Worm (Caenorhabditis elegans) whole organism, L4 larva: ENCODE data around the gene ttr-17.

ENCODE experiments used
- D1046.2 ChIP-seq: fragments of 200-800 bp; sonication (Bioruptor generic); IDR thresholded peaks from 2 replicates; pipeline ENCODE4 v1.3.6; 2022; ENCODE audit warnings: missing genetic modification characterization, missing compliant biosample characterization
- F37D6.2 ChIP-seq: sonication (generic microtip); optimal IDR thresholded peaks from 2 replicates; lab custom pipeline; 2016; ENCODE audit warnings: mild to moderate bottlenecking, missing genetic modification characterization, missing compliant biosample characterization
- F44E2.7 ChIP-seq: fragments of 200-800 bp; sonication (Bioruptor generic); IDR thresholded peaks from 2 replicates; pipeline ENCODE4 v2.1.2; 2022; ENCODE audit warnings: missing genetic modification characterization, missing compliant biosample characterization
- F49E8.2 ChIP-seq: sonication (generic microtip); optimal IDR thresholded peaks from 2 replicates; lab custom pipeline; 2016; ENCODE audit warnings: missing compliant biosample characterization, mild to moderate bottlenecking, missing genetic modification characterization, borderline replicate concordance
- Y48G9A.11 ChIP-seq: fragments of 200-800 bp; sonication (Bioruptor generic); IDR thresholded peaks from 2 replicates; pipeline ENCODE4 v1.3.6; 2022; ENCODE audit warnings: missing genetic modification reagents, missing genetic modification characterization, missing compliant biosample characterization
- Y75B8A.6 ChIP-seq: fragments of 200-800 bp; sonication (Bioruptor generic); IDR thresholded peaks from 2 replicates; pipeline ENCODE4 v1.3.6; 2022; ENCODE audit warnings: missing genetic modification reagents, missing genetic modification characterization, missing compliant biosample characterization
- ZK337.2 ChIP-seq: fragments of 200-800 bp; sonication (Bioruptor generic); IDR thresholded peaks from 2 replicates; pipeline ENCODE4 v1.3.6; 2022; ENCODE audit warnings: missing genetic modification reagents, missing genetic modification characterization, missing compliant biosample characterization
- ZK546.5 ChIP-seq, 2 experiments: sonication (generic microtip); optimal IDR thresholded peaks; 2 replicates each; lab custom pipeline; 2017; ENCODE audit warnings: missing biosample characterization in 2 of 2, missing genetic modification characterization in 2 of 2
- ama-1 ChIP-seq: fragments of 150-350 bp; optimal IDR thresholded peaks from 2 replicates; lab custom pipeline; 2014; ENCODE audit warnings: inconsistent platforms, mixed read lengths
- ceh-20 ChIP-seq: fragments of 200-800 bp; sonication (Bioruptor generic); IDR thresholded peaks from 2 replicates; pipeline ENCODE4 v1.3.6; 2022; ENCODE audit warnings: missing genetic modification reagents, missing genetic modification characterization, missing compliant biosample characterization
- ceh-32 ChIP-seq: sonication (generic microtip); optimal IDR thresholded peaks from 2 replicates; lab custom pipeline; 2016; ENCODE audit warnings: mild to moderate bottlenecking, missing genetic modification characterization, missing compliant biosample characterization; ENCODE audit not compliant: poor library complexity
- ceh-82 ChIP-seq: sonication (generic microtip); optimal IDR thresholded peaks from 2 replicates; lab custom pipeline; 2017; ENCODE audit warnings: missing biosample characterization, missing genetic modification characterization
- ctbp-1 ChIP-seq: fragments of 200-800 bp; sonication (Bioruptor generic); IDR thresholded peaks from 2 replicates; pipeline ENCODE4 v1.3.6; 2022; ENCODE audit warnings: missing genetic modification reagents, missing genetic modification characterization, missing compliant biosample characterization
- daf-16 ChIP-seq, 3 experiments: sonication (generic microtip); optimal IDR thresholded peaks; 2 replicates each; lab custom pipeline; 2016 to 2017; ENCODE audit warnings: missing genetic modification characterization in 3 of 3, missing genetic modification reagents in 3 of 3, mild to moderate bottlenecking in 2 of 3, missing compliant biosample characterization in 2 of 3, missing biosample characterization in 1 of 3, moderate library complexity in 1 of 3
- daf-19 ChIP-seq: fragments of 200-800 bp; sonication (Bioruptor generic); conservative IDR thresholded peaks from 2 replicates; pipeline ENCODE4 v1.3.6; 2022; ENCODE audit warnings: missing genetic modification characterization, missing compliant biosample characterization
- dmd-8 ChIP-seq: fragments of 200-800 bp; sonication (Bioruptor generic); IDR thresholded peaks from 2 replicates; pipeline ENCODE4 v1.3.6; 2022; ENCODE audit warnings: missing genetic modification characterization, missing compliant biosample characterization
- duxl-1 ChIP-seq: sonication (generic microtip); optimal IDR thresholded peaks from 2 replicates; lab custom pipeline; 2016; ENCODE audit warnings: mild to moderate bottlenecking, missing genetic modification characterization, moderate library complexity, missing compliant biosample characterization; ENCODE audit not compliant: poor library complexity
- dve-1 ChIP-seq: sonication (generic microtip); optimal IDR thresholded peaks from 2 replicates; lab custom pipeline; 2017; ENCODE audit warnings: antibody characterized with exemption, mild to moderate bottlenecking, missing genetic modification characterization, missing compliant biosample characterization; ENCODE audit not compliant: insufficient read depth
- egl-43 ChIP-seq: fragments of 200-800 bp; sonication (Bioruptor generic); IDR thresholded peaks from 2 replicates; pipeline ENCODE4 v1.3.6; 2022; ENCODE audit warnings: missing genetic modification reagents, missing genetic modification characterization, missing compliant biosample characterization
- hlh-30 ChIP-seq: sonication (generic microtip); optimal IDR thresholded peaks from 2 replicates; lab custom pipeline; 2017; ENCODE audit warnings: antibody characterized with exemption, mild to moderate bottlenecking, missing genetic modification characterization, missing compliant biosample characterization; ENCODE audit not compliant: insufficient read depth
- hmg-1.1 ChIP-seq: fragments of 200-800 bp; sonication (Bioruptor generic); IDR thresholded peaks from 2 replicates; pipeline ENCODE4 v1.3.6; 2022; ENCODE audit warnings: missing genetic modification reagents, missing genetic modification characterization, missing compliant biosample characterization
- lin-13 ChIP-seq: fragments of 150-350 bp; optimal IDR thresholded peaks from 2 replicates; lab custom pipeline; 2014; ENCODE audit warnings: missing biosample characterization, missing genetic modification reagents, missing genetic modification characterization
- lin-29 ChIP-seq: fragments of 200-800 bp; sonication (Bioruptor generic); IDR thresholded peaks from 2 replicates; pipeline ENCODE4 v1.3.6; 2022; ENCODE audit warnings: missing genetic modification reagents, missing genetic modification characterization, missing compliant biosample characterization
- lin-38 ChIP-seq: fragments of 200-800 bp; sonication (Bioruptor generic); IDR thresholded peaks from 2 replicates; pipeline ENCODE4 v1.3.6; 2022; ENCODE audit warnings: missing genetic modification reagents, missing genetic modification characterization, missing compliant biosample characterization
- lir-3 ChIP-seq: sonication (generic microtip); optimal IDR thresholded peaks from 2 replicates; lab custom pipeline; 2016; ENCODE audit warnings: mild to moderate bottlenecking, missing genetic modification characterization, missing compliant biosample characterization
- madf-9 ChIP-seq: fragments of 200-800 bp; sonication (Bioruptor generic); conservative IDR thresholded peaks from 2 replicates; pipeline ENCODE4 v1.3.6; 2022; ENCODE audit warnings: missing genetic modification reagents, missing genetic modification characterization, missing compliant biosample characterization
- nhr-237 ChIP-seq: sonication (generic microtip); optimal IDR thresholded peaks from 2 replicates; lab custom pipeline; 2017; ENCODE audit warnings: missing biosample characterization, missing genetic modification characterization
- nhr-28 ChIP-seq: fragments of 150-350 bp; optimal IDR thresholded peaks from 2 replicates; lab custom pipeline; 2014; ENCODE audit warnings: missing biosample characterization, missing genetic modification characterization
- nhr-41 ChIP-seq: fragments of 200-800 bp; sonication (Bioruptor generic); IDR thresholded peaks from 2 replicates; pipeline ENCODE4 v1.3.6; 2022; ENCODE audit warnings: missing genetic modification reagents, missing genetic modification characterization, missing compliant biosample characterization
- nhr-76 ChIP-seq: fragments of 150-350 bp; optimal IDR thresholded peaks from 2 replicates; lab custom pipeline; 2014; ENCODE audit warnings: missing biosample characterization, missing genetic modification characterization
- nhr-77 ChIP-seq: fragments of 150-350 bp; optimal IDR thresholded peaks from 2 replicates; lab custom pipeline; 2014; ENCODE audit warnings: missing biosample characterization, missing genetic modification characterization
- pha-4 ChIP-seq, 2 experiments: fragments of 150-350 bp in 1 of 2; fragments of 200-800 bp in 1 of 2; sonication (Bioruptor generic) in 1 of 2; IDR thresholded peaks in 1 of 2; optimal IDR thresholded peaks in 1 of 2; 2 replicates each; pipeline versions ENCODE4 v1.3.6 to Lab custom; 2014 to 2022; ENCODE audit warnings: missing genetic modification characterization in 2 of 2, missing genetic modification reagents in 2 of 2, missing biosample characterization in 1 of 2, missing compliant biosample characterization in 1 of 2
- pqm-1 ChIP-seq: sonication (generic microtip); optimal IDR thresholded peaks from 2 replicates; lab custom pipeline; 2017; ENCODE audit warnings: missing biosample characterization, missing genetic modification characterization
- rbr-2 ChIP-seq: sonication (generic microtip); optimal IDR thresholded peaks from 2 replicates; lab custom pipeline; 2016; ENCODE audit warnings: missing genotype, missing genetic modification characterization, missing compliant biosample characterization
- snpc-1.2 ChIP-seq: fragments of 200-800 bp; sonication (Bioruptor generic); IDR thresholded peaks from 2 replicates; pipeline ENCODE4 v1.3.6; 2022; ENCODE audit warnings: missing genetic modification reagents, missing genetic modification characterization, missing compliant biosample characterization

Gene ttr-17

ce11 chrIV:11110995-11111619 lies 44.3 kb upstream of the ttr-17 start, which contains the start of gene rps-5 (continued):
- no peak for TF ChIP-seq pqm-1 (tag; lab: Kevin White, UChicago)
- TF ChIP-seq hlh-30 (tag; lab: Kevin White, UChicago) = peak; percentile 43
- TF ChIP-seq Y75B8A.6 (GFP tag; lab: Robert Waterston, UW) = no peak
- TF ChIP-seq ceh-32 = no peak
- TF ChIP-seq lin-29 (GFP tag; lab: Robert Waterston, UW) = no peak
- no peak for TF ChIP-seq F37D6.2
- TF ChIP-seq nhr-237 (tag; lab: Kevin White, UChicago) = no peak
- TF ChIP-seq duxl-1 (tag; lab: Kevin White, UChicago) = no peak
- TF ChIP-seq rbr-2 (tag; lab: Kevin White, UChicago) = no peak
- no peak for TF ChIP-seq nhr-76 (tag; lab: Kevin White, UChicago)
- TF ChIP-seq D1046.2 (GFP tag; lab: Robert Waterston, UW) = no peak
- TF ChIP-seq daf-16 (GFP tag; optimal IDR thresholded peaks at IDR 0.05; lab: Kevin White, UChicago) = no peak
- no peak for TF ChIP-seq daf-16 (tag; optimal IDR thresholded peaks at IDR 0.05; lab: Kevin White, UChicago)
- no peak for TF ChIP-seq ceh-82
- TF ChIP-seq nhr-41 (GFP tag; lab: Robert Waterston, UW) = no peak
- TF ChIP-seq lin-13 (GFP tag; lab: Kevin White, UChicago) = no peak
- no peak for TF ChIP-seq ZK337.2 (GFP tag; lab: Robert Waterston, UW)
- TF ChIP-seq F44E2.7 = no peak
- no peak for TF ChIP-seq lir-3 (tag; lab: Kevin White, UChicago)
- peak; percentile 17 for TF ChIP-seq nhr-28 (tag; lab: Kevin White, UChicago)
- TF ChIP-seq dve-1 = peak; percentile 46
- TF ChIP-seq ZK546.5 (tag; optimal IDR thresholded peaks at IDR 0.05; lab: Kevin White, UChicago) = no peak
- TF ChIP-seq ceh-20 (GFP tag; lab: Robert Waterston, UW) = no peak

ce11 chrIV:11109771-11110170 lies 42.9 kb upstream of the ttr-17 start, which contains the start of gene pigk-1:
TSS of gene pigk-1 (minus strand) at chrIV:11110018.
- TF ChIP-seq Y48G9A.11 (GFP tag; lab: Robert Waterston, UW) = peak; percentile 41; the same call in 1 of the 2 replicates
- TF ChIP-seq madf-9 = 0 out of 2 replicates have a peak, but pooled peaks have one; percentile 17
- TF ChIP-seq F44E2.7 = no peak
- TF ChIP-seq snpc-1.2 (GFP tag; lab: Robert Waterston, UW) = peak; percentile 62; the same call in 1 of the 2 replicates
- peak; percentile 52 for TF ChIP-seq lin-38 (GFP tag; lab: Robert Waterston, UW)
- peak in 1 of 2 experiments; percentile 27 for TF ChIP-seq ZK546.5 (tag; optimal IDR thresholded peaks at IDR 0.05; lab: Kevin White, UChicago)
- 0 out of 2 replicates have a peak, but pooled peaks have one; percentile 15 for TF ChIP-seq hmg-1.1
- no peak for TF ChIP-seq Y75B8A.6 (GFP tag; lab: Robert Waterston, UW)
- no peak for TF ChIP-seq nhr-237 (tag; lab: Kevin White, UChicago)
- TF ChIP-seq dmd-8 = 0 out of 2 replicates have a peak, but pooled peaks have one; percentile 46
- TF ChIP-seq egl-43 (GFP tag; lab: Robert Waterston, UW) = 0 out of 2 replicates have a peak, but pooled peaks have one; percentile 18
- TF ChIP-seq ctbp-1 (GFP tag; lab: Robert Waterston, UW) = peak; percentile 12; the same call in 1 of the 2 replicates
- TF ChIP-seq ama-1 (lab: Kevin White, UChicago) = peak; percentile 65
- TF ChIP-seq pha-4 (GFP tag; IDR thresholded peaks at IDR 0.05; lab: Robert Waterston, UW) = peak; percentile 54; the same call in 1 of the 2 replicates
- TF ChIP-seq pha-4 (tag; optimal IDR thresholded peaks at IDR 0.05; lab: Kevin White, UChicago) = no peak
- TF ChIP-seq nhr-77 (tag; lab: Kevin White, UChicago) = no peak
- 0 out of 2 replicates have a peak, but pooled peaks have one; percentile 41 for TF ChIP-seq daf-19 (GFP tag; lab: Robert Waterston, UW)
- peak; percentile 58 for TF ChIP-seq F49E8.2 (tag; lab: Kevin White, UChicago)
